Fruit fly (Drosophila melanogaster) whole organism, embryonic: ENCODE data around the gene CG34296.

Source experiments
- CG10274 ChIP-seq: fragments of 200-800 bp; sonication (Bioruptor generic); optimal IDR thresholded peaks from 3 replicates; lab custom pipeline; 2017; ENCODE audit warnings: missing biosample characterization, mild to moderate bottlenecking, missing genetic modification characterization
- CG10654 ChIP-seq: fragments of 200-800 bp; sonication (Bioruptor generic); optimal IDR thresholded peaks from 2 replicates; lab custom pipeline; 2016; ENCODE audit warnings: missing biosample characterization, missing genetic modification characterization
- CG12299 ChIP-seq: fragments of 200-800 bp; sonication (Bioruptor generic); optimal IDR thresholded peaks from 2 replicates; lab custom pipeline; 2018; ENCODE audit warnings: missing biosample characterization, mild to moderate bottlenecking, missing genetic modification characterization
- CG15479 ChIP-seq: fragments of 200-800 bp; sonication (Bioruptor generic); optimal IDR thresholded peaks from 3 replicates; lab custom pipeline; 2019; ENCODE audit warnings: missing biosample characterization, mild to moderate bottlenecking, missing genetic modification characterization, moderate library complexity
- CG16815 ChIP-seq: fragments of 200-800 bp; sonication (Bioruptor generic); optimal IDR thresholded peaks from 3 replicates; lab custom pipeline; 2017; ENCODE audit warnings: missing biosample characterization, mild to moderate bottlenecking, missing genetic modification characterization
- CG17568 ChIP-seq: fragments of 200-800 bp; sonication (Bioruptor generic); optimal IDR thresholded peaks from 2 replicates; lab custom pipeline; 2018; ENCODE audit warnings: missing biosample characterization, mild to moderate bottlenecking, missing genetic modification characterization, moderate library complexity
- CG18476 ChIP-seq: fragments of 200-800 bp; sonication (Bioruptor generic); optimal IDR thresholded peaks from 2 replicates; lab custom pipeline; 2016; ENCODE audit warnings: missing biosample characterization, mild to moderate bottlenecking, missing genetic modification characterization
- CG18599 ChIP-seq: fragments of 200-800 bp; sonication (Bioruptor generic); optimal IDR thresholded peaks from 3 replicates; lab custom pipeline; 2017; ENCODE audit warnings: missing biosample characterization, missing genetic modification characterization, mild to moderate bottlenecking, moderate library complexity, missing genetic modification reagents
- CG2678 ChIP-seq: fragments of 200-800 bp; sonication (Bioruptor generic); optimal IDR thresholded peaks from 3 replicates; lab custom pipeline; 2019; ENCODE audit warnings: missing biosample characterization, mild to moderate bottlenecking, missing genetic modification characterization, moderate library complexity
- CG2875 ChIP-seq: fragments of 200-800 bp; sonication (Bioruptor generic); optimal IDR thresholded peaks from 2 replicates; lab custom pipeline; 2017; ENCODE audit warnings: missing biosample characterization, mild to moderate bottlenecking, missing genetic modification characterization, missing genetic modification reagents
- CG3163 ChIP-seq: fragments of 200-800 bp; sonication (Bioruptor generic); optimal IDR thresholded peaks from 3 replicates; lab custom pipeline; 2016; ENCODE audit warnings: missing biosample characterization, missing genetic modification characterization
- CG33557 ChIP-seq: fragments of 200-800 bp; sonication (Bioruptor generic); optimal IDR thresholded peaks from 2 replicates; lab custom pipeline; 2019; ENCODE audit warnings: missing biosample characterization, mild to moderate bottlenecking, missing genetic modification characterization, moderate library complexity
- CG34376 ChIP-seq: fragments of 200-800 bp; sonication (Bioruptor generic); optimal IDR thresholded peaks from 2 replicates; lab custom pipeline; 2018; ENCODE audit warnings: missing biosample characterization, mild to moderate bottlenecking, missing genetic modification characterization
- CG3726 ChIP-seq: fragments of 200-800 bp; sonication (Bioruptor generic); IDR thresholded peaks from 3 replicates; pipeline ENCODE4, ENCODE4 v1.3.6; 2022; ENCODE audit warnings: missing biosample characterization, missing genetic modification characterization
- CG6683 ChIP-seq: fragments of 200-800 bp; sonication (Bioruptor generic); optimal IDR thresholded peaks from 2 replicates; lab custom pipeline; 2017; ENCODE audit warnings: missing biosample characterization, mild to moderate bottlenecking, missing genetic modification characterization, missing genetic modification reagents
- CG6854 ChIP-seq: fragments of 200-800 bp; sonication (Bioruptor generic); optimal IDR thresholded peaks from 3 replicates; lab custom pipeline; 2017; ENCODE audit warnings: missing biosample characterization, mild to moderate bottlenecking, missing genetic modification characterization
- CTCF ChIP-seq: fragments of 200-800 bp; sonication (Bioruptor generic); optimal IDR thresholded peaks from 2 replicates; lab custom pipeline; 2017; ENCODE audit warnings: missing biosample characterization, mild to moderate bottlenecking, missing genetic modification characterization, moderate library complexity
- D ChIP-seq, 2 experiments: fragments of 200-800 bp in 1 of 2; fragments of >200 bp in 1 of 2; sonication (Bioruptor generic) in 1 of 2; optimal IDR thresholded peaks; 2 replicates in 1 of 2; 3 replicates in 1 of 2; lab custom pipeline; 2017; ENCODE audit warnings: mild to moderate bottlenecking in 1 of 2, missing biosample characterization in 1 of 2, missing genetic modification characterization in 1 of 2, missing genetic modification reagents in 1 of 2
- Dp ChIP-seq: fragments of 200-800 bp; sonication (Bioruptor generic); optimal IDR thresholded peaks from 2 replicates; lab custom pipeline; 2018; ENCODE audit warnings: missing biosample characterization, mild to moderate bottlenecking, missing genetic modification characterization, moderate library complexity
- Dref ChIP-seq: fragments of 200-800 bp; sonication (Bioruptor generic); IDR thresholded peaks from 2 replicates; pipeline ENCODE4 v1.3.6; 2022; ENCODE audit warnings: missing biosample characterization, missing genetic modification characterization
- ERR ChIP-seq: fragments of 200-800 bp; sonication (Bioruptor generic); optimal IDR thresholded peaks from 2 replicates; lab custom pipeline; 2016; ENCODE audit warnings: missing biosample characterization, missing genetic modification characterization
- HLH54F ChIP-seq: fragments of 200-800 bp; sonication (Bioruptor generic); optimal IDR thresholded peaks from 3 replicates; lab custom pipeline; 2016; ENCODE audit warnings: missing biosample characterization, missing genetic modification characterization
- HmgZ ChIP-seq: fragments of 200-800 bp; sonication (Bioruptor generic); optimal IDR thresholded peaks from 2 replicates; lab custom pipeline; 2018; ENCODE audit warnings: missing biosample characterization, mild to moderate bottlenecking, missing genetic modification characterization
- Hmr ChIP-seq: fragments of 200-800 bp; sonication (Bioruptor generic); optimal IDR thresholded peaks from 3 replicates; lab custom pipeline; 2017; ENCODE audit warnings: mild to moderate bottlenecking, missing biosample characterization, missing genetic modification reagents, missing genetic modification characterization
- Hr78 ChIP-seq, 2 experiments: fragments of 200-800 bp in 1 of 2; fragments of >200 bp in 1 of 2; sonication (Bioruptor generic) in 1 of 2; optimal IDR thresholded peaks; 2 replicates each; lab custom pipeline; 2017 to 2019; ENCODE audit warnings: missing biosample characterization in 2 of 2, missing genetic modification characterization in 2 of 2, mild to moderate bottlenecking in 1 of 2, moderate library complexity in 1 of 2
- Lhr ChIP-seq: fragments of 200-800 bp; sonication (Bioruptor generic); optimal IDR thresholded peaks from 3 replicates; lab custom pipeline; 2017; ENCODE audit warnings: mild to moderate bottlenecking, missing biosample characterization, missing genetic modification reagents, missing genetic modification characterization
- MTF-1 ChIP-seq: fragments of 200-800 bp; sonication (Bioruptor generic); optimal IDR thresholded peaks from 2 replicates; lab custom pipeline; 2018; ENCODE audit warnings: missing biosample characterization, mild to moderate bottlenecking, missing genetic modification characterization, borderline replicate concordance
- Mes4 ChIP-seq: fragments of 200-800 bp; sonication (Bioruptor generic); optimal IDR thresholded peaks from 2 replicates; lab custom pipeline; 2016; ENCODE audit warnings: missing biosample characterization, missing genetic modification characterization
- Optix ChIP-seq: fragments of 200-800 bp; sonication (Bioruptor generic); IDR thresholded peaks from 3 replicates; pipeline ENCODE4 v1.3.6; 2022; ENCODE audit warnings: missing biosample characterization, missing genetic modification characterization
- Sry-β ChIP-seq: fragments of 200-800 bp; sonication (Bioruptor generic); optimal IDR thresholded peaks from 2 replicates; lab custom pipeline; 2018; ENCODE audit warnings: missing biosample characterization, mild to moderate bottlenecking, missing genetic modification characterization, moderate library complexity
- Taf1 ChIP-seq: fragments of 200-800 bp; sonication (Bioruptor generic); IDR thresholded peaks from 2 replicates; pipeline ENCODE4 v1.3.6; 2022; ENCODE audit warnings: missing biosample characterization, missing genetic modification characterization
- Xbp1 ChIP-seq: fragments of 200-800 bp; sonication (Bioruptor generic); optimal IDR thresholded peaks from 3 replicates; lab custom pipeline; 2016; ENCODE audit warnings: missing biosample characterization, mild to moderate bottlenecking, missing genetic modification characterization
- br ChIP-seq: fragments of >200 bp; optimal IDR thresholded peaks from 2 replicates; lab custom pipeline; 2017
- chm ChIP-seq: fragments of 200-800 bp; sonication (Bioruptor generic); IDR thresholded peaks from 2 replicates; pipeline ENCODE4 v1.3.6; 2022; ENCODE audit warnings: missing biosample characterization, missing genetic modification characterization
- dimm ChIP-seq: fragments of 200-800 bp; sonication (Bioruptor generic); IDR thresholded peaks from 2 replicates; pipeline ENCODE4 v1.3.6; 2022; ENCODE audit warnings: missing biosample characterization, missing genetic modification characterization
- fd102C ChIP-seq: fragments of 200-800 bp; sonication (Bioruptor generic); optimal IDR thresholded peaks from 2 replicates; lab custom pipeline; 2018; ENCODE audit warnings: missing biosample characterization, mild to moderate bottlenecking, missing genetic modification characterization, moderate library complexity
- fd3F ChIP-seq: fragments of 200-800 bp; sonication (Bioruptor generic); optimal IDR thresholded peaks from 2 replicates; lab custom pipeline; 2018; ENCODE audit warnings: missing biosample characterization, mild to moderate bottlenecking, missing genetic modification characterization, moderate library complexity
- gem ChIP-seq: fragments of 200-800 bp; sonication (Bioruptor generic); optimal IDR thresholded peaks from 2 replicates; lab custom pipeline; 2019; ENCODE audit warnings: missing biosample characterization, mild to moderate bottlenecking, missing genetic modification characterization, moderate library complexity
- gfzf ChIP-seq: fragments of 200-800 bp; sonication (Bioruptor generic); optimal IDR thresholded peaks from 2 replicates; lab custom pipeline; 2016; ENCODE audit warnings: missing biosample characterization, mild to moderate bottlenecking, missing genetic modification characterization, moderate library complexity
- hb ChIP-seq: fragments of 200-800 bp; sonication (Bioruptor generic); IDR thresholded peaks from 3 replicates; pipeline ENCODE4 v1.3.6; 2022; ENCODE audit warnings: missing biosample characterization, missing genetic modification characterization; ENCODE audit not compliant: partially characterized antibody
- kni ChIP-seq: fragments of 200-800 bp; sonication (Bioruptor generic); optimal IDR thresholded peaks from 3 replicates; lab custom pipeline; 2017; ENCODE audit warnings: mild to moderate bottlenecking, missing biosample characterization, missing genetic modification reagents, missing genetic modification characterization
- lab ChIP-seq: fragments of 200-800 bp; sonication (Bioruptor generic); optimal IDR thresholded peaks from 3 replicates; lab custom pipeline; 2017; ENCODE audit warnings: missing biosample characterization, missing genetic modification characterization, mild to moderate bottlenecking, moderate library complexity, missing genetic modification reagents
- oc ChIP-seq: fragments of 200-800 bp; sonication (Bioruptor generic); optimal IDR thresholded peaks from 2 replicates; lab custom pipeline; 2018; ENCODE audit warnings: missing biosample characterization, mild to moderate bottlenecking, missing genetic modification characterization, moderate library complexity
- odd ChIP-seq: fragments of 200-800 bp; sonication (Bioruptor generic); optimal IDR thresholded peaks from 2 replicates; lab custom pipeline; 2017; ENCODE audit warnings: missing biosample characterization, mild to moderate bottlenecking, missing genetic modification characterization
- row ChIP-seq: fragments of 200-800 bp; sonication (Bioruptor generic); IDR thresholded peaks from 3 replicates; pipeline ENCODE4 v1.3.6; 2022; ENCODE audit warnings: missing biosample characterization, missing genetic modification characterization
- run ChIP-seq: fragments of 200-800 bp; sonication (Bioruptor generic); optimal IDR thresholded peaks from 3 replicates; lab custom pipeline; 2018; ENCODE audit warnings: missing biosample characterization, mild to moderate bottlenecking, missing genetic modification characterization
- slou ChIP-seq: fragments of 200-800 bp; sonication (Bioruptor generic); optimal IDR thresholded peaks from 3 replicates; lab custom pipeline; 2016; ENCODE audit warnings: missing biosample characterization, missing genetic modification characterization
- stc ChIP-seq: fragments of 200-800 bp; sonication (Bioruptor generic); IDR thresholded peaks from 2 replicates; pipeline ENCODE4 v1.3.6; 2022; ENCODE audit warnings: missing biosample characterization, missing genetic modification characterization
- tap ChIP-seq: fragments of 200-800 bp; optimal IDR thresholded peaks from 3 replicates; lab custom pipeline; 2019; ENCODE audit warnings: missing biosample characterization, mild to moderate bottlenecking, missing genetic modification characterization, moderate library complexity
- zfh1 ChIP-seq: fragments of 200-800 bp; sonication (Bioruptor generic); IDR thresholded peaks from 3 replicates; pipeline ENCODE4 v1.3.6; 2022; ENCODE audit warnings: missing biosample characterization, missing genetic modification characterization

The CG34296 gene

dm6 chr3R:29745056-29745455 lies 22.7 kb downstream of the CG34296 start, which contains the start of the genes Wdr24 and IntS11 (continued):
- TF ChIP-seq Sry-β (GFP tag; lab: Kevin White, UChicago) (no peak), Dp (GFP tag; lab: Kevin White, UChicago) (peak; percentile 48), CG12299 (peak; percentile 64), CG3163 (GFP tag; lab: Kevin White, UChicago) (no peak), gfzf (GFP tag; lab: Kevin White, UChicago) (peak; percentile 61), ERR (peak; percentile 15), Mes4 (peak; percentile 36), fd3F (GFP tag; lab: Kevin White, UChicago) (peak; percentile 88), Taf1 (GFP tag; lab: Robert Waterston, UW) (peak; percentile 86), lab (GFP tag; lab: Kevin White, UChicago) (no peak), odd (GFP tag; lab: Kevin White, UChicago) (no peak), CG3726 (GFP tag; lab: Robert Waterston, UW) (peak; percentile 85; the same call in 2 of the 3 replicates), CG18476 (GFP tag; lab: Kevin White, UChicago) (peak; percentile 82), CG2678 (tag; lab: Kevin White, UChicago) (peak; percentile 88), CTCF (GFP tag; lab: Kevin White, UChicago) (peak; percentile 41), CG6683 (GFP tag; lab: Kevin White, UChicago) (no peak), Hr78 (GFP tag; optimal IDR thresholded peaks at IDR 0.05; lab: Kevin White, UChicago) (no peak), zfh1 (GFP tag; lab: Robert Waterston, UW) (peak; percentile 81), br (no peak), Optix (GFP tag; lab: Robert Waterston, UW) (peak; percentile 82; the same call in 2 of the 3 replicates), Lhr (GFP tag; lab: Kevin White, UChicago) (no peak), kni (no peak), CG34376 (GFP tag; lab: Kevin White, UChicago) (peak; percentile 60), hb (GFP tag; lab: Robert Waterston, UW) (no peak), oc (tag; lab: Kevin White, UChicago) (no peak), D (optimal IDR thresholded peaks at IDR 0.05; lab: Kevin White, UChicago) (no peak), D (GFP tag; optimal IDR thresholded peaks at IDR 0.05; lab: Kevin White, UChicago) (no peak), CG16815 (peak; percentile 88), Hmr (GFP tag; lab: Kevin White, UChicago) (peak; percentile 82), gem (tag; lab: Kevin White, UChicago) (peak; percentile 89), CG15479 (GFP tag; lab: Kevin White, UChicago) (no peak), stc (peak; percentile 87), tap (tag; lab: Kevin White, UChicago) (no peak), HLH54F (GFP tag; lab: Kevin White, UChicago) (peak; percentile 86), Dref (GFP tag; lab: Robert Waterston, UW) (peak; percentile 43), dimm (GFP tag; lab: Robert Waterston, UW) (peak; percentile 79), CG2875 (GFP tag; lab: Kevin White, UChicago) (no peak), chm (peak; percentile 69), slou (GFP tag; lab: Kevin White, UChicago) (peak; percentile 57), CG33557 (peak; percentile 10), CG18599 (GFP tag; lab: Kevin White, UChicago) (peak; percentile 84), CG10274 (GFP tag; lab: Kevin White, UChicago) (peak; percentile 23), MTF-1 (GFP tag; lab: Kevin White, UChicago) (no peak), CG10654 (GFP tag; lab: Kevin White, UChicago) (peak; percentile 48), Xbp1 (GFP tag; lab: Kevin White, UChicago) (peak; percentile 84), HmgZ (tag; lab: Kevin White, UChicago) (peak; percentile 94), CG6854 (GFP tag; lab: Kevin White, UChicago) (no peak), CG17568 (GFP tag; lab: Kevin White, UChicago) (no peak), row (GFP tag; lab: Robert Waterston, UW) (peak; percentile 98), fd102C (GFP tag; lab: Kevin White, UChicago) (no peak), run (no peak)
